Worm (Caenorhabditis elegans) whole organism, L4/young adult: ENCODE results near the gene rpn-13.

ENCODE experiments used
- W03F9.2 ChIP-seq: fragments of 150-350 bp; optimal IDR thresholded peaks from 2 replicates; lab custom pipeline; 2014; ENCODE audit warnings: missing biosample characterization, missing genetic modification characterization
- dao-5 ChIP-seq: sonication (generic microtip); optimal IDR thresholded peaks from 2 replicates; lab custom pipeline; 2016; ENCODE audit warnings: missing genotype, missing genetic modification characterization, moderate library complexity, missing compliant biosample characterization

ce11 chrIII:6339919-6340434, 1.8 kb downstream of the rpn-13 start, which contains the start of gene let-767:
- TF ChIP-seq dao-5 (tag; lab: Kevin White, UChicago) (no peak), W03F9.2 (tag; lab: Kevin White, UChicago) (no peak)
